Fruit fly (Drosophila melanogaster) whole organism, embryonic: ENCODE data around the gene CG11436.

ENCODE experiments used
- Atf3 ChIP-seq: fragments of 200-800 bp; sonication (Bioruptor generic); optimal IDR thresholded peaks from 3 replicates; lab custom pipeline; 2016; ENCODE audit warnings: missing biosample characterization, missing genetic modification characterization
- Bdp1 ChIP-seq: fragments of 200-800 bp; sonication (Bioruptor generic); optimal IDR thresholded peaks from 3 replicates; lab custom pipeline; 2016; ENCODE audit warnings: missing biosample characterization, missing genetic modification characterization
- CG1024 ChIP-seq: fragments of 200-800 bp; sonication (Bioruptor generic); IDR thresholded peaks from 2 replicates; pipeline ENCODE4 v1.3.6; 2022; ENCODE audit warnings: missing biosample characterization, missing genetic modification characterization
- CG10366 ChIP-seq: fragments of 200-800 bp; sonication (Bioruptor generic); IDR thresholded peaks from 2 replicates; pipeline ENCODE4 v1.3.6; 2022; ENCODE audit warnings: missing biosample characterization, missing genetic modification characterization
- CG11504 ChIP-seq: fragments of 200-800 bp; sonication (Bioruptor generic); optimal IDR thresholded peaks from 3 replicates; lab custom pipeline; 2019; ENCODE audit warnings: missing biosample characterization, mild to moderate bottlenecking, missing genetic modification characterization, moderate library complexity
- CG11696 ChIP-seq: fragments of 200-800 bp; sonication (Bioruptor generic); IDR thresholded peaks from 2 replicates; pipeline ENCODE4 v1.3.6; 2022; ENCODE audit warnings: missing biosample characterization, missing genetic modification characterization
- CG11723 ChIP-seq: fragments of 200-800 bp; sonication (Bioruptor generic); optimal IDR thresholded peaks from 2 replicates; lab custom pipeline; 2017; ENCODE audit warnings: missing biosample characterization, mild to moderate bottlenecking, missing genetic modification characterization
- CG12391 ChIP-seq: fragments of 200-800 bp; sonication (Bioruptor generic); optimal IDR thresholded peaks from 3 replicates; lab custom pipeline; 2018; ENCODE audit warnings: missing biosample characterization, mild to moderate bottlenecking, missing genetic modification characterization, moderate library complexity
- CG12744 ChIP-seq: fragments of 200-800 bp; sonication (Bioruptor generic); optimal IDR thresholded peaks from 2 replicates; lab custom pipeline; 2016; ENCODE audit warnings: missing biosample characterization, missing genetic modification characterization
- CG13123 ChIP-seq: fragments of 200-800 bp; sonication (Bioruptor generic); optimal IDR thresholded peaks from 2 replicates; lab custom pipeline; 2016; ENCODE audit warnings: missing biosample characterization, missing genetic modification characterization
- CG1529 ChIP-seq: fragments of 200-800 bp; sonication (Bioruptor generic); optimal IDR thresholded peaks from 3 replicates; lab custom pipeline; 2018; ENCODE audit warnings: missing biosample characterization, missing genetic modification characterization
- CG15514 ChIP-seq: fragments of 200-800 bp; sonication (Bioruptor generic); optimal IDR thresholded peaks from 3 replicates; lab custom pipeline; 2017; ENCODE audit warnings: missing biosample characterization, missing genetic modification characterization, mild to moderate bottlenecking, moderate library complexity, missing genetic modification reagents
- CG18619 ChIP-seq: fragments of 200-800 bp; sonication (Bioruptor generic); optimal IDR thresholded peaks from 3 replicates; lab custom pipeline; 2017; ENCODE audit warnings: missing biosample characterization, mild to moderate bottlenecking, missing genetic modification characterization
- CG31224 ChIP-seq: fragments of 200-800 bp; sonication (Bioruptor generic); IDR thresholded peaks from 2 replicates; pipeline ENCODE4 v1.3.6; 2022; ENCODE audit warnings: missing biosample characterization, missing genetic modification characterization
- CG6791 ChIP-seq: fragments of 200-800 bp; sonication (Bioruptor generic); IDR thresholded peaks from 3 replicates; pipeline ENCODE4 v1.3.6; 2022; ENCODE audit warnings: missing biosample characterization, missing genetic modification characterization; ENCODE audit not compliant: partially characterized antibody
- CG7928 ChIP-seq: fragments of 200-800 bp; sonication (Bioruptor generic); optimal IDR thresholded peaks from 2 replicates; lab custom pipeline; 2017; ENCODE audit warnings: missing biosample characterization, mild to moderate bottlenecking, missing genetic modification characterization
- CG9215 ChIP-seq: fragments of 200-800 bp; sonication (Bioruptor generic); IDR thresholded peaks from 2 replicates; pipeline ENCODE4 v1.3.6; 2022; ENCODE audit warnings: missing biosample characterization, missing genetic modification characterization
- CoRest ChIP-seq: fragments of 200-800 bp; sonication (Bioruptor generic); optimal IDR thresholded peaks from 3 replicates; lab custom pipeline; 2018; ENCODE audit warnings: missing biosample characterization, mild to moderate bottlenecking, missing genetic modification characterization, moderate library complexity
- D ChIP-seq, 2 experiments: fragments of 200-800 bp in 1 of 2; fragments of >200 bp in 1 of 2; sonication (Bioruptor generic) in 1 of 2; optimal IDR thresholded peaks; 2 replicates in 1 of 2; 3 replicates in 1 of 2; lab custom pipeline; 2017; ENCODE audit warnings: mild to moderate bottlenecking in 1 of 2, missing biosample characterization in 1 of 2, missing genetic modification characterization in 1 of 2, missing genetic modification reagents in 1 of 2
- Dip2 ChIP-seq: fragments of 200-800 bp; sonication (Bioruptor generic); IDR thresholded peaks from 2 replicates; pipeline ENCODE4 v1.3.6; 2022; ENCODE audit warnings: missing biosample characterization, missing genetic modification characterization
- Fer2 ChIP-seq: fragments of 200-800 bp; sonication (Bioruptor generic); optimal IDR thresholded peaks from 2 replicates; lab custom pipeline; 2018; ENCODE audit warnings: missing biosample characterization, mild to moderate bottlenecking, missing genetic modification characterization, moderate library complexity
- Fer3 ChIP-seq: fragments of 200-800 bp; sonication (Bioruptor generic); optimal IDR thresholded peaks from 2 replicates; lab custom pipeline; 2018; ENCODE audit warnings: missing biosample characterization, mild to moderate bottlenecking, missing genetic modification characterization, moderate library complexity
- Gug ChIP-seq: fragments of 200-800 bp; sonication (Bioruptor generic); IDR thresholded peaks from 4 replicates; pipeline ENCODE4 v1.3.6; 2022; ENCODE audit warnings: missing biosample characterization, missing genetic modification characterization
- Hmx ChIP-seq: fragments of 200-800 bp; sonication (Bioruptor generic); optimal IDR thresholded peaks from 2 replicates; lab custom pipeline; 2016; ENCODE audit warnings: missing biosample characterization, missing genetic modification characterization
- Lpt ChIP-seq: fragments of >200 bp; optimal IDR thresholded peaks from 2 replicates; lab custom pipeline; 2018; ENCODE audit warnings: missing biosample characterization, missing genetic modification characterization
- Max ChIP-seq: fragments of 200-800 bp; sonication (Bioruptor generic); optimal IDR thresholded peaks from 2 replicates; lab custom pipeline; 2016; ENCODE audit warnings: missing biosample characterization, mild to moderate bottlenecking, missing genetic modification characterization
- ap ChIP-seq: fragments of 200-800 bp; sonication (Bioruptor generic); IDR thresholded peaks from 2 replicates; pipeline ENCODE4 v1.3.6; 2022; ENCODE audit warnings: missing biosample characterization, missing genetic modification characterization
- ato ChIP-seq: fragments of 200-800 bp; sonication (Bioruptor generic); IDR thresholded peaks from 2 replicates; pipeline ENCODE4 v1.3.6; 2022; ENCODE audit warnings: missing biosample characterization, missing genetic modification characterization; ENCODE audit not compliant: partially characterized antibody
- ci ChIP-seq: fragments of 200-800 bp; sonication (Bioruptor generic); IDR thresholded peaks from 3 replicates; pipeline ENCODE4 v1.3.6; 2022; ENCODE audit warnings: missing biosample characterization, missing genetic modification characterization
- corto ChIP-seq: fragments of 200-800 bp; sonication (Bioruptor generic); optimal IDR thresholded peaks from 2 replicates; lab custom pipeline; 2016; ENCODE audit warnings: missing biosample characterization, mild to moderate bottlenecking, missing genetic modification characterization, moderate library complexity
- dm ChIP-seq: fragments of 200-800 bp; sonication (Bioruptor generic); optimal IDR thresholded peaks from 3 replicates; lab custom pipeline; 2016; ENCODE audit warnings: missing biosample characterization, missing genetic modification characterization
- dpn ChIP-seq, 2 experiments: fragments of 200-800 bp; sonication (Bioruptor generic); optimal IDR thresholded peaks; 3 replicates each; lab custom pipeline; 2016; ENCODE audit warnings: missing biosample characterization in 2 of 2, missing genetic modification characterization in 2 of 2
- hb ChIP-seq: fragments of 200-800 bp; sonication (Bioruptor generic); IDR thresholded peaks from 3 replicates; pipeline ENCODE4 v1.3.6; 2022; ENCODE audit warnings: missing biosample characterization, missing genetic modification characterization; ENCODE audit not compliant: partially characterized antibody
- lola ChIP-seq, 3 experiments: fragments of >200 bp in 2 of 3; fragments of 200-800 bp in 1 of 3; sonication (Bioruptor generic) in 1 of 3; optimal IDR thresholded peaks; 2 replicates each; lab custom pipeline; 2017 to 2019; ENCODE audit warnings: missing biosample characterization in 3 of 3, missing genetic modification characterization in 3 of 3, mild to moderate bottlenecking in 1 of 3, moderate library complexity in 1 of 3
- maf-S ChIP-seq: fragments of 200-800 bp; sonication (Bioruptor generic); optimal IDR thresholded peaks from 2 replicates; lab custom pipeline; 2016; ENCODE audit warnings: missing biosample characterization, missing genetic modification characterization
- mld ChIP-seq: fragments of 200-800 bp; sonication (Bioruptor generic); IDR thresholded peaks from 3 replicates; pipeline ENCODE4 v1.3.6; 2022; ENCODE audit warnings: missing biosample characterization, missing genetic modification characterization; ENCODE audit not compliant: partially characterized antibody
- oc ChIP-seq: fragments of 200-800 bp; sonication (Bioruptor generic); optimal IDR thresholded peaks from 2 replicates; lab custom pipeline; 2018; ENCODE audit warnings: missing biosample characterization, mild to moderate bottlenecking, missing genetic modification characterization, moderate library complexity
- onecut ChIP-seq: fragments of 200-800 bp; sonication (Bioruptor generic); IDR thresholded peaks from 2 replicates; pipeline ENCODE4 v1.3.6; 2022; ENCODE audit warnings: missing biosample characterization, missing genetic modification characterization
- pho ChIP-seq: fragments of 200-800 bp; sonication (Bioruptor generic); optimal IDR thresholded peaks from 2 replicates; lab custom pipeline; 2016; ENCODE audit warnings: missing biosample characterization, missing genetic modification characterization
- sima ChIP-seq: fragments of 200-800 bp; sonication (Bioruptor generic); optimal IDR thresholded peaks from 2 replicates; lab custom pipeline; 2016; ENCODE audit warnings: missing biosample characterization, missing genetic modification characterization
- slbo ChIP-seq: fragments of 200-800 bp; sonication (Bioruptor generic); IDR thresholded peaks from 2 replicates; pipeline ENCODE4 v1.3.6; 2022; ENCODE audit warnings: missing biosample characterization, missing genetic modification characterization
- slou ChIP-seq: fragments of 200-800 bp; sonication (Bioruptor generic); optimal IDR thresholded peaks from 3 replicates; lab custom pipeline; 2016; ENCODE audit warnings: missing biosample characterization, missing genetic modification characterization
- tin ChIP-seq: fragments of 200-800 bp; sonication (Bioruptor generic); optimal IDR thresholded peaks from 3 replicates; lab custom pipeline; 2016; ENCODE audit warnings: missing biosample characterization, missing genetic modification characterization
- tll ChIP-seq, 2 experiments: fragments of 200-800 bp in 1 of 2; fragments of >200 bp in 1 of 2; sonication (Bioruptor generic) in 1 of 2; optimal IDR thresholded peaks; 2 replicates each; lab custom pipeline; 2017 to 2019; ENCODE audit warnings: missing biosample characterization in 2 of 2, missing genetic modification characterization in 2 of 2, mild to moderate bottlenecking in 1 of 2, moderate library complexity in 1 of 2
- tup ChIP-seq: fragments of 200-800 bp; sonication (Bioruptor generic); optimal IDR thresholded peaks from 2 replicates; lab custom pipeline; 2016; ENCODE audit warnings: missing biosample characterization, mild to moderate bottlenecking, missing genetic modification characterization, moderate library complexity
- unpg ChIP-seq: fragments of 200-800 bp; sonication (Bioruptor generic); optimal IDR thresholded peaks from 3 replicates; lab custom pipeline; 2018; ENCODE audit warnings: missing biosample characterization, mild to moderate bottlenecking, missing genetic modification characterization, moderate library complexity
- vvl ChIP-seq: fragments of 200-800 bp; sonication (Bioruptor generic); IDR thresholded peaks from 2 replicates; pipeline ENCODE4 v1.3.6; 2022; ENCODE audit warnings: missing biosample characterization, missing genetic modification characterization
- zen ChIP-seq: fragments of 200-800 bp; sonication (Bioruptor generic); optimal IDR thresholded peaks from 3 replicates; lab custom pipeline; 2018; ENCODE audit warnings: missing biosample characterization, mild to moderate bottlenecking, missing genetic modification characterization, moderate library complexity

Gene CG11436

DNA sequence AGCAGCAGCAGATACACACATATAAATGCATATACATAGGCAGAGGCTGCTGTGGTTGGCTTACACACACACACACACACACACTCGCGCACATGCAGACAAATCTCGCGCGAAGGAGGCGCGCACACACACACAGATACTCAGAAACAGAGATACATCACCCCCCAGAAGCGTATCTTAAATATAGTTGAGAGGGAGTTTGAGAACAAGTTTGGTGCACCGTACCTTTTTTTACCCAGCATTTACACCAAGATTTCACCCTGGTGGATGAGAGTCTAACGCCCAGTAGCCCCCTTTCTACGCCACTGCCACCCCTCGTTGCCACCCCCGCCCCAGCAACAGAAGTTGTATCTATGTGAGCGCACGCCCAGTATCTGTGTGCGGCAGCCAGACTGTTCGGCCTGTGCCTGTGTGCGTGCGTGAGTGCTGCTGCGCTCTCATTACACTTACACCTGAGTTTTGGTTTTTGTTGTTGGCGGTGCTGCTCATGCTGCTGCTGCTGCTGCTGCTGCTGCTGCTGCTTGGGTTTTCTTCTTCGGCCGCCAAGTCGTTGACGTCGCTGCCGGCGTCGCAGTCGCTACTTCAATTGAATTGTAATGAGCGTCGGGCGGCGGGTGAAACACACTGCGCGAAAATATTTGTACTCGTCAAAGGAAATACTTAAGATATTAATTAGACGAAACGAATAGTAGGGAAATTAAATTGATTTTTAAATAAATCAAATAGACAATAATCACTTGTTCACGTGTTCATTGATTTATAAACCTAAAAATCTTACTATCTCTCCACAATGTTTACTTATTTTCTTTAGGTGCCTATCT, 38.5 kb upstream of the CG11436 start (continued):
- TF ChIP-seq lola (GFP tag; optimal IDR thresholded peaks at IDR 0.05; lab: Kevin White, UChicago) (peak in 1 of 3 experiments; percentile 83), CoRest (peak; percentile 85), corto (GFP tag; lab: Kevin White, UChicago) (no peak), ato (GFP tag; lab: Robert Waterston, UW) (no peak), CG7928 (GFP tag; lab: Kevin White, UChicago) (no peak), zen (tag; lab: Kevin White, UChicago) (peak; percentile 50), CG15514 (GFP tag; lab: Kevin White, UChicago) (peak; percentile 60), Atf3 (GFP tag; lab: Kevin White, UChicago) (peak; percentile 25), vvl (GFP tag; lab: Robert Waterston, UW) (peak; percentile 96), sima (GFP tag; lab: Kevin White, UChicago) (no peak), Hmx (GFP tag; lab: Kevin White, UChicago) (no peak), tin (peak; percentile 79), Gug (GFP tag; lab: Robert Waterston, UW) (peak; percentile 97), tup (no peak), Bdp1 (no peak), slbo (GFP tag; lab: Robert Waterston, UW) (peak; percentile 93), CG10366 (GFP tag; lab: Robert Waterston, UW) (peak; percentile 93), unpg (peak; percentile 84), Fer3 (tag; lab: Kevin White, UChicago) (peak; percentile 70), tll (GFP tag; optimal IDR thresholded peaks at IDR 0.05; lab: Kevin White, UChicago) (no peak), onecut (GFP tag; lab: Robert Waterston, UW) (peak; percentile 81), ci (GFP tag; lab: Robert Waterston, UW) (peak; percentile 96), CG11504 (tag; lab: Kevin White, UChicago) (peak; percentile 78), CG6791 (GFP tag; lab: Robert Waterston, UW) (no peak), mld (GFP tag; lab: Robert Waterston, UW) (no peak), CG1529 (GFP tag; lab: Kevin White, UChicago) (peak; percentile 60), hb (GFP tag; lab: Robert Waterston, UW) (no peak), Lpt (no peak), CG9215 (GFP tag; lab: Robert Waterston, UW) (peak; percentile 84), maf-S (GFP tag; lab: Kevin White, UChicago) (no peak), Fer2 (peak; percentile 10), Max (GFP tag; lab: Kevin White, UChicago) (no peak), CG12391 (tag; lab: Kevin White, UChicago) (peak; percentile 78), D (optimal IDR thresholded peaks at IDR 0.05; lab: Kevin White, UChicago) (no peak), D (GFP tag; optimal IDR thresholded peaks at IDR 0.05; lab: Kevin White, UChicago) (peak; percentile 73), dm (no peak), CG13123 (peak; percentile 58), ap (GFP tag; lab: Robert Waterston, UW) (peak; percentile 86), dpn (GFP tag; optimal IDR thresholded peaks at IDR 0.05; lab: Kevin White, UChicago) (peak in 1 of 2 experiments; percentile 90), CG11723 (GFP tag; lab: Kevin White, UChicago) (peak; percentile 61), CG18619 (GFP tag; lab: Kevin White, UChicago) (peak; percentile 73), slou (peak; percentile 30), oc (tag; lab: Kevin White, UChicago) (peak; percentile 81), CG1024 (GFP tag; lab: Robert Waterston, UW) (peak; percentile 88), Dip2 (GFP tag; lab: Robert Waterston, UW) (no peak), CG11696 (GFP tag; lab: Robert Waterston, UW) (peak; percentile 60), CG12744 (GFP tag; lab: Kevin White, UChicago) (no peak), CG31224 (peak; percentile 80), pho (GFP tag; lab: Kevin White, UChicago) (no peak)
